Fruit fly (Drosophila melanogaster) whole organism, prepupa: ENCODE measurements around the gene CG1103.

Experiments
- Blimp-1 ChIP-seq: fragments of 200-800 bp; sonication (Bioruptor generic); optimal IDR thresholded peaks from 3 replicates; lab custom pipeline; 2017; ENCODE audit warnings: missing biosample characterization, missing genetic modification characterization, mild to moderate bottlenecking, moderate library complexity, missing genetic modification reagents
- CG10631 ChIP-seq: fragments of 200-800 bp; sonication (Bioruptor generic); optimal IDR thresholded peaks from 2 replicates; lab custom pipeline; 2016; ENCODE audit warnings: missing biosample characterization, missing genetic modification characterization
- CG10669 ChIP-seq: fragments of 200-800 bp; sonication (Bioruptor generic); optimal IDR thresholded peaks from 3 replicates; lab custom pipeline; 2018; ENCODE audit warnings: missing biosample characterization, mild to moderate bottlenecking, missing genetic modification characterization, moderate library complexity
- CG11762 ChIP-seq: fragments of 200-800 bp; sonication (Bioruptor generic); optimal IDR thresholded peaks from 3 replicates; lab custom pipeline; 2016; ENCODE audit warnings: missing biosample characterization, missing genetic modification characterization; ENCODE audit not compliant: insufficient read depth
- CG15336 ChIP-seq: fragments of 200-800 bp; sonication (Bioruptor generic); IDR thresholded peaks from 2 replicates; pipeline ENCODE4 v1.3.6; 2022; ENCODE audit warnings: missing biosample characterization, missing genetic modification characterization
- CG1621 ChIP-seq: fragments of 200-800 bp; sonication (Bioruptor generic); optimal IDR thresholded peaks from 3 replicates; lab custom pipeline; 2018; ENCODE audit warnings: missing biosample characterization, mild to moderate bottlenecking, missing genetic modification characterization
- CG16779 ChIP-seq: fragments of 200-800 bp; sonication (Bioruptor generic); optimal IDR thresholded peaks from 3 replicates; lab custom pipeline; 2017; ENCODE audit warnings: missing biosample characterization, mild to moderate bottlenecking, missing genetic modification characterization
- CG32006 ChIP-seq: fragments of 200-800 bp; sonication (Bioruptor generic); optimal IDR thresholded peaks from 3 replicates; lab custom pipeline; 2017; ENCODE audit warnings: missing biosample characterization, mild to moderate bottlenecking, missing genetic modification characterization
- CG3919 ChIP-seq: fragments of 200-800 bp; sonication (Bioruptor generic); optimal IDR thresholded peaks from 3 replicates; lab custom pipeline; 2016; ENCODE audit warnings: missing biosample characterization, missing genetic modification characterization
- CG6792 ChIP-seq: fragments of 200-800 bp; sonication (Bioruptor generic); optimal IDR thresholded peaks from 3 replicates; lab custom pipeline; 2016; ENCODE audit warnings: missing biosample characterization, missing genetic modification characterization
- CG6808 ChIP-seq: fragments of 200-800 bp; sonication (Bioruptor generic); optimal IDR thresholded peaks from 3 replicates; lab custom pipeline; 2017; ENCODE audit warnings: missing biosample characterization, missing genetic modification characterization, mild to moderate bottlenecking, moderate library complexity, missing genetic modification reagents
- CG6854 ChIP-seq: fragments of 200-800 bp; sonication (Bioruptor generic); optimal IDR thresholded peaks from 2 replicates; lab custom pipeline; 2017; ENCODE audit warnings: missing biosample characterization, mild to moderate bottlenecking, missing genetic modification characterization
- CG8632 ChIP-seq: fragments of 200-800 bp; sonication (Bioruptor generic); optimal IDR thresholded peaks from 3 replicates; lab custom pipeline; 2016; ENCODE audit warnings: missing biosample characterization, missing genetic modification characterization
- CG9139 ChIP-seq: fragments of 200-800 bp; sonication (Bioruptor generic); optimal IDR thresholded peaks from 3 replicates; lab custom pipeline; 2017; ENCODE audit warnings: missing biosample characterization, mild to moderate bottlenecking, missing genetic modification characterization
- Eip75B ChIP-seq: fragments of 200-800 bp; sonication (Bioruptor generic); optimal IDR thresholded peaks from 3 replicates; lab custom pipeline; 2016; ENCODE audit warnings: missing biosample characterization, missing genetic modification characterization
- Eip78C ChIP-seq: fragments of 200-800 bp; sonication (Bioruptor generic); peaks from one replicate; lab custom pipeline; 2016; ENCODE audit warnings: missing biosample characterization, missing genetic modification characterization
- Eip93F ChIP-seq: fragments of 200-800 bp; sonication (Bioruptor generic); optimal IDR thresholded peaks from 2 replicates; lab custom pipeline; 2016; ENCODE audit warnings: missing biosample characterization, mild to moderate bottlenecking, missing genetic modification characterization
- Ets21C ChIP-seq: fragments of 200-800 bp; sonication (Bioruptor generic); optimal IDR thresholded peaks from 3 replicates; lab custom pipeline; 2016; ENCODE audit warnings: missing biosample characterization, missing genetic modification characterization
- Gug ChIP-seq: fragments of 200-800 bp; sonication (Bioruptor generic); IDR thresholded peaks from 2 replicates; pipeline ENCODE4 v1.3.6; 2022; ENCODE audit warnings: missing biosample characterization, missing genetic modification characterization
- Hr38 ChIP-seq: sonication (Bioruptor generic); optimal IDR thresholded peaks from 2 replicates; lab custom pipeline; 2016; ENCODE audit warnings: missing biosample characterization, missing genetic modification characterization
- Hr39 ChIP-seq: fragments of 200-800 bp; sonication (Bioruptor generic); optimal IDR thresholded peaks from 2 replicates; lab custom pipeline; 2016; ENCODE audit warnings: missing biosample characterization, missing genetic modification characterization
- Hr4 ChIP-seq: fragments of 200-800 bp; sonication (Bioruptor generic); optimal IDR thresholded peaks from 3 replicates; lab custom pipeline; 2016; ENCODE audit warnings: missing biosample characterization, missing genetic modification characterization
- Lpt ChIP-seq: fragments of 200-800 bp; sonication (Bioruptor generic); optimal IDR thresholded peaks from 3 replicates; lab custom pipeline; 2016; ENCODE audit warnings: missing biosample characterization, missing genetic modification characterization
- Met ChIP-seq: fragments of 200-800 bp; sonication (Bioruptor generic); optimal IDR thresholded peaks from 3 replicates; lab custom pipeline; 2016; ENCODE audit warnings: missing biosample characterization, missing genetic modification characterization
- Sox102F ChIP-seq: fragments of 200-800 bp; sonication (Bioruptor generic); optimal IDR thresholded peaks from 2 replicates; lab custom pipeline; 2016; ENCODE audit warnings: missing biosample characterization, mild to moderate bottlenecking, missing genetic modification characterization
- Sox14 ChIP-seq: fragments of 200-800 bp; sonication (Bioruptor generic); optimal IDR thresholded peaks from 3 replicates; lab custom pipeline; 2016; ENCODE audit warnings: missing biosample characterization, missing genetic modification characterization
- Sox15 ChIP-seq: fragments of 200-800 bp; sonication (Bioruptor generic); optimal IDR thresholded peaks from 3 replicates; lab custom pipeline; 2016; ENCODE audit warnings: missing biosample characterization, missing genetic modification characterization
- acj6 ChIP-seq: fragments of 200-800 bp; sonication (Bioruptor generic); optimal IDR thresholded peaks from 3 replicates; lab custom pipeline; 2016; ENCODE audit warnings: missing biosample characterization, missing genetic modification characterization
- dac ChIP-seq: fragments of 200-800 bp; sonication (Bioruptor generic); optimal IDR thresholded peaks from 2 replicates; lab custom pipeline; 2017; ENCODE audit warnings: missing biosample characterization, mild to moderate bottlenecking, missing genetic modification characterization
- dsx ChIP-seq: fragments of 200-800 bp; optimal IDR thresholded peaks from 3 replicates; lab custom pipeline; 2019; ENCODE audit warnings: missing biosample characterization, mild to moderate bottlenecking, missing genetic modification characterization, moderate library complexity; ENCODE audit not compliant: poor library complexity, severe bottlenecking
- eg ChIP-seq: fragments of 200-800 bp; sonication (Bioruptor generic); IDR thresholded peaks from 3 replicates; pipeline ENCODE4 v1.3.6; 2022; ENCODE audit warnings: missing biosample characterization, missing genetic modification characterization
- esn ChIP-seq: fragments of 200-800 bp; sonication (Bioruptor generic); optimal IDR thresholded peaks from 2 replicates; lab custom pipeline; 2016; ENCODE audit warnings: missing biosample characterization, mild to moderate bottlenecking, missing genetic modification characterization, moderate library complexity
- fd59A ChIP-seq: fragments of 200-800 bp; sonication (Bioruptor generic); optimal IDR thresholded peaks from 2 replicates; lab custom pipeline; 2017; ENCODE audit warnings: missing biosample characterization, mild to moderate bottlenecking, missing genetic modification characterization, missing genetic modification reagents
- fd85E ChIP-seq: fragments of 200-800 bp; sonication (Bioruptor generic); optimal IDR thresholded peaks from 3 replicates; lab custom pipeline; 2016; ENCODE audit warnings: missing biosample characterization, missing genetic modification characterization
- fkh ChIP-seq: fragments of 200-800 bp; sonication (Bioruptor generic); optimal IDR thresholded peaks from 3 replicates; lab custom pipeline; 2017; ENCODE audit warnings: missing biosample characterization, mild to moderate bottlenecking, missing genetic modification characterization, moderate library complexity
- lz ChIP-seq: fragments of 200-800 bp; sonication (Bioruptor generic); optimal IDR thresholded peaks from 3 replicates; lab custom pipeline; 2016; ENCODE audit warnings: missing biosample characterization, missing genetic modification characterization
- salr ChIP-seq, 2 experiments: fragments of 200-800 bp; sonication (Bioruptor generic); optimal IDR thresholded peaks; 3 replicates each; lab custom pipeline; 2016 to 2018; ENCODE audit warnings: missing biosample characterization in 2 of 2, missing genetic modification characterization in 2 of 2, mild to moderate bottlenecking in 1 of 2
- spab ChIP-seq: fragments of 200-800 bp; sonication (Bioruptor generic); optimal IDR thresholded peaks from 2 replicates; lab custom pipeline; 2017; ENCODE audit warnings: missing biosample characterization, mild to moderate bottlenecking, missing genetic modification characterization, missing genetic modification reagents
- ss ChIP-seq, 2 experiments: fragments of 200-800 bp; sonication (Bioruptor generic); optimal IDR thresholded peaks; 2 replicates in 1 of 2; 3 replicates in 1 of 2; lab custom pipeline; 2017 to 2018; ENCODE audit warnings: mild to moderate bottlenecking in 2 of 2, missing biosample characterization in 2 of 2, missing genetic modification characterization in 2 of 2, moderate library complexity in 1 of 2
- svp ChIP-seq: fragments of 200-800 bp; sonication (Bioruptor generic); peaks from one replicate; lab custom pipeline; 2016; ENCODE audit warnings: missing biosample characterization, missing genetic modification characterization
- topi ChIP-seq: fragments of 200-800 bp; sonication (Bioruptor generic); optimal IDR thresholded peaks from 3 replicates; lab custom pipeline; 2016; ENCODE audit warnings: missing biosample characterization, missing genetic modification characterization

Gene CG1103

DNA sequence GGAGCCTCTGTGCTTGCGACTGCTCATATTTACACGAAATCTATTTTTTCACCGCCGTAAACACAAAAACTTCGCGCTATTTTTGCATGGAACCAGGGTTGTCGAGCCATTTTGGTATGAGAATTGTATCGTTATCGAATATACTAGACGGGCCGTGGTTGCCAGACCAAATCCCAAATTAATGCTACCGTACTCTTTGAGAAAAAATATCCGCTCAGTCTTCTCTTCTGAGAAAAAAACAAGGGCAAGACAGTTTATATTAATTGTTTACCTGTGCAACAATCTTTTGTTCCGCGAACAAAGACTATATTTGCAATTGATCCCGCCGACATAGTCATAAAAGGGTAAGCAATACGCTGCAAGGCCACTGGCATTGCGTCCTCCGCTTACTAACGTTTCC is at the start of gene CG1103, which contains the start of gene Skp2:
TSS of gene CG1103 (plus strand) at position 176 of the 400 bp plus-strand sequence.
TSS of gene Skp2 (minus strand) at position 95 of the 400 bp plus-strand sequence.
- TF ChIP-seq svp (peak; percentile 59), Sox14 (GFP tag; lab: Kevin White, UChicago) (peak; percentile 88), fkh (GFP tag; lab: Kevin White, UChicago) (peak; percentile 28), Sox15 (GFP tag; lab: Kevin White, UChicago) (no peak), CG3919 (GFP tag; lab: Kevin White, UChicago) (no peak)

DNA sequence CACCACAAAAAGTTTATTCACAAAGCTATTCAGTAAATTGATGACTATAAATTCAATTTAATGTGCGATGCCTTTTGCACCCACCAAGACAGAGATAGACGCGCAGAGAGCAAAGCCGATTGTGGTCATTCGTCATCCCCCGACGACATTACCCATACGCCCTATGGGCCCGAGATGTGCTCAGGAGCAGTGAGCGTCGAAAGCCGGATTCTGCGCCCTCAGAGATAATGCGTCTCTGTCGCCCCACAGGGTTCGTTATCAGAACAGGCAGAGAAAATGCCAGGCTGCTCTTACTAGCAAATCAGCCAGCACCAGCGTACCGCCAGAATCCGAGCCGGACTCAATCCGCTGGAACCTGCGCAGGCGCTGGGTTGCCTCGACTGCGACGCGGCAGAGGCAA is 46.3 kb upstream of the CG1103 start:
- TF ChIP-seq CG6792 (GFP tag; lab: Kevin White, UChicago), result no peak
- TF ChIP-seq CG16779, result no peak
- TF ChIP-seq CG32006 (GFP tag; lab: Kevin White, UChicago), result no peak
- TF ChIP-seq Eip75B (GFP tag; lab: Kevin White, UChicago), result no peak
- TF ChIP-seq Ets21C (GFP tag; lab: Kevin White, UChicago), result no peak
- TF ChIP-seq Sox14 (GFP tag; lab: Kevin White, UChicago), result no peak
- no peak for TF ChIP-seq dac (GFP tag; lab: Kevin White, UChicago)
- TF ChIP-seq ss (GFP tag; optimal IDR thresholded peaks at IDR 0.05; lab: Kevin White, UChicago), result no peak
- TF ChIP-seq eg (GFP tag; lab: Robert Waterston, UW), result no peak
- no peak for TF ChIP-seq CG8632 (GFP tag; lab: Kevin White, UChicago)
- no peak for TF ChIP-seq Lpt (GFP tag; lab: Kevin White, UChicago)
- no peak for TF ChIP-seq fd85E (GFP tag; lab: Kevin White, UChicago)
- no peak for TF ChIP-seq Gug (GFP tag; lab: Robert Waterston, UW)
- no peak for TF ChIP-seq lz
- no peak for TF ChIP-seq CG10631 (GFP tag; lab: Kevin White, UChicago)
- no peak for TF ChIP-seq fd59A
- TF ChIP-seq svp, result peak; percentile 88
- peak; percentile 25 for TF ChIP-seq CG6808
- TF ChIP-seq topi (GFP tag; lab: Kevin White, UChicago), result no peak
- no peak for TF ChIP-seq Hr4 (GFP tag; lab: Kevin White, UChicago)
- peak; percentile 30 for TF ChIP-seq Eip78C (GFP tag; lab: Kevin White, UChicago)
- no peak for TF ChIP-seq CG9139 (GFP tag; lab: Kevin White, UChicago)
- TF ChIP-seq CG11762, result no peak
- TF ChIP-seq CG6854 (GFP tag; lab: Kevin White, UChicago), result no peak
- no peak for TF ChIP-seq salr (GFP tag; optimal IDR thresholded peaks at IDR 0.05; lab: Kevin White, UChicago)
- TF ChIP-seq Eip93F, result no peak

DNA sequence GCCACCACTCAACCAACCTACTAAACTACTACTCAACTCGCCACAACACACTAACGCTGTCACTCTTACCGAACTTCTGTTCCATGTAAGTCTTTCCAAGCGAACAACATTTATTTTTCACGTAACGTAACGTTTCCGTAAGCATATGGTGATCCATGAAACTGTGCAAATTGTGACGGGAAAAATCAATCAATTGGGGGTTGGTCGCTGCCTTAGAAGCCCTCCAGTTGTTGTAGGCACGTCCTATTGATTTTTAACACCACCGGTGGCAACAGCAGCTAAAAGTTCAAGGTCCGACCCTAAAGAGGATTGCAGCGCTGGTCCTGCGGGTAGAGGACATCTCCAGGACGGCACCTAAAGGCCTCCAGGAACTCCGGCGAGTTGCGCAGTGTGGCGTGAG is 45.4 kb upstream of the CG1103 start:
- TF ChIP-seq fkh (GFP tag; lab: Kevin White, UChicago), result no peak
- TF ChIP-seq Hr39 (GFP tag; lab: Kevin White, UChicago), result no peak
- TF ChIP-seq spab (GFP tag; lab: Kevin White, UChicago), result no peak
- no peak for TF ChIP-seq Hr38 (GFP tag; lab: Kevin White, UChicago)
- no peak for TF ChIP-seq CG15336 (GFP tag; lab: Robert Waterston, UW)
- TF ChIP-seq esn, result no peak
- TF ChIP-seq Blimp-1 (GFP tag; lab: Kevin White, UChicago), result no peak
- TF ChIP-seq Sox102F (GFP tag; lab: Kevin White, UChicago), result no peak
- no peak for TF ChIP-seq Sox15 (GFP tag; lab: Kevin White, UChicago)
- no peak for TF ChIP-seq CG10669
- TF ChIP-seq CG1621, result no peak
- TF ChIP-seq CG32006 (GFP tag; lab: Kevin White, UChicago), result no peak
- no peak for TF ChIP-seq CG9139 (GFP tag; lab: Kevin White, UChicago)
- TF ChIP-seq CG8632 (GFP tag; lab: Kevin White, UChicago), result no peak
- no peak for TF ChIP-seq dsx (GFP tag; lab: Kevin White, UChicago)
- TF ChIP-seq topi (GFP tag; lab: Kevin White, UChicago), result no peak
- no peak for TF ChIP-seq Met (GFP tag; lab: Kevin White, UChicago)
- TF ChIP-seq CG10631 (GFP tag; lab: Kevin White, UChicago), result no peak
- no peak for TF ChIP-seq acj6 (GFP tag; lab: Kevin White, UChicago)
- TF ChIP-seq, all 60 proteins: peak for 0
